Worm (Caenorhabditis elegans) whole organism, early embryonic: ENCODE results near the gene F28E10.4.

Source experiments
- ama-1 ChIP-seq: fragments of 150-350 bp; optimal IDR thresholded peaks from 2 replicates; lab custom pipeline; 2014
- ceh-36 ChIP-seq: sonication (generic microtip); optimal IDR thresholded peaks from 2 replicates; lab custom pipeline; 2016; ENCODE audit warnings: missing genetic modification characterization, inconsistent platforms, missing compliant biosample characterization
- sea-1 ChIP-seq: fragments of 200-800 bp; sonication (Bioruptor generic); conservative IDR thresholded peaks from 2 replicates; pipeline ENCODE4 v1.3.6; 2022; ENCODE audit warnings: missing genetic modification characterization, missing compliant biosample characterization

DNA sequence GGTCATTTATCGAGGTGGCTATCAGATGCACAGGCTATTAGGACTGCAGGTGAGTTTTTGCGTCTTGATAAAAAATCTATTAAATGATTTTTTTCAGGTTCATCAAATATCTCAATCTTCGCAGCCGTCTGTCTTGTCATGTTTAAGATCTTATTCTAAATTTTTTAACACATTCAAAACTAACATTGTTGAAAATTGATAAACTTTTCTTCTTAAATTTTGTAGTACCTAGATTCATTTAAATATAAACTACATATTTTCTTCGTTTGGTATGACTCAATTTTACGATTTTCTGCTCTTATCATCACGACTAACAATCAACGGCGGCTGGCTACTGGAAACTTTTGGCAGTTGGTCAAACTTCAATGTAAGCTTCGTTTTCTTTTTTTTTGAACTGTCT, 35.3 kb upstream of the F28E10.4 start, which contains the start of gene F19C7.4:
- TF ChIP-seq sea-1 (GFP tag; lab: Robert Waterston, UW), result no peak
- TF ChIP-seq ceh-36, result no peak
- no peak for TF ChIP-seq ama-1 (lab: Kevin White, UChicago)
